Worm (Caenorhabditis elegans): ENCODE measurements around the gene dop-1.

- TF ChIP-seq ztf-4 (tag; optimal IDR thresholded peaks at IDR 0.05) = no peak
- TF ChIP-seq elt-2 (tag; optimal IDR thresholded peaks at IDR 0.05) = no peak
These were observed 5.6 kb upstream of the dop-1 start for ce11 chrX:4424254-4424653.
